Worm (Caenorhabditis elegans): ENCODE measurements around the gene Y57A10A.24.

- no peak for TF ChIP-seq flt-1 (GFP tag; IDR thresholded peaks at IDR 0.05)
- TF ChIP-seq tra-4 (tag; optimal IDR thresholded peaks at IDR 0.05) = no peak
- TF ChIP-seq ama-1 (optimal IDR thresholded peaks at IDR 0.05) = no peak
- no peak for TF ChIP-seq pes-1 (GFP tag; IDR thresholded peaks at IDR 0.05)
- TF ChIP-seq ets-7 (tag; optimal IDR thresholded peaks at IDR 0.05) = no peak
- no peak for TF ChIP-seq ceh-36 (tag; optimal IDR thresholded peaks at IDR 0.05)
- no peak for TF ChIP-seq scrt-1 (GFP tag; IDR thresholded peaks at IDR 0.05)
Measured at ce11 chrII:12202281-12202680, 40.5 kb upstream of the Y57A10A.24 start, which contains the start of gene trpp-5.
